Worm (Caenorhabditis elegans) whole organism, L1 larva: ENCODE results near the gene sqst-3.

ENCODE experiments used
- alr-1 ChIP-seq: fragments of 200-800 bp; sonication (Bioruptor generic); optimal IDR thresholded peaks from 2 replicates; lab custom pipeline; 2018; ENCODE audit warnings: borderline replicate concordance, mild to moderate bottlenecking, missing genetic modification characterization, missing compliant biosample characterization
- aly-2 ChIP-seq: fragments of 150-350 bp; optimal IDR thresholded peaks from 2 replicates; lab custom pipeline; 2014; ENCODE audit warnings: missing biosample characterization, missing genetic modification characterization
- hpl-2 ChIP-seq: fragments of 150-350 bp; optimal IDR thresholded peaks from 2 replicates; lab custom pipeline; 2014; ENCODE audit warnings: missing biosample characterization, missing genetic modification reagents, missing genetic modification characterization
- lsy-2 ChIP-seq, 2 experiments: fragments of 150-350 bp; optimal IDR thresholded peaks; 2 replicates each; lab custom pipeline; 2014; ENCODE audit warnings: missing biosample characterization in 2 of 2, missing genetic modification characterization in 2 of 2
- nhr-76 ChIP-seq: sonication (generic microtip); optimal IDR thresholded peaks from 2 replicates; lab custom pipeline; 2017; ENCODE audit warnings: missing biosample characterization, missing genetic modification characterization
- sptf-1 ChIP-seq: fragments of 150-350 bp; optimal IDR thresholded peaks from 2 replicates; lab custom pipeline; 2014; ENCODE audit warnings: missing biosample characterization, missing genetic modification characterization
- swsn-7 ChIP-seq: sonication (generic microtip); optimal IDR thresholded peaks from 2 replicates; lab custom pipeline; 2016; ENCODE audit warnings: missing genetic modification characterization, missing compliant biosample characterization
- ztf-11 ChIP-seq, 2 experiments: sonication (generic microtip); optimal IDR thresholded peaks; 2 replicates each; lab custom pipeline; 2016 to 2017; ENCODE audit warnings: missing genetic modification characterization in 2 of 2, missing biosample characterization in 1 of 2, missing compliant biosample characterization in 1 of 2

DNA sequence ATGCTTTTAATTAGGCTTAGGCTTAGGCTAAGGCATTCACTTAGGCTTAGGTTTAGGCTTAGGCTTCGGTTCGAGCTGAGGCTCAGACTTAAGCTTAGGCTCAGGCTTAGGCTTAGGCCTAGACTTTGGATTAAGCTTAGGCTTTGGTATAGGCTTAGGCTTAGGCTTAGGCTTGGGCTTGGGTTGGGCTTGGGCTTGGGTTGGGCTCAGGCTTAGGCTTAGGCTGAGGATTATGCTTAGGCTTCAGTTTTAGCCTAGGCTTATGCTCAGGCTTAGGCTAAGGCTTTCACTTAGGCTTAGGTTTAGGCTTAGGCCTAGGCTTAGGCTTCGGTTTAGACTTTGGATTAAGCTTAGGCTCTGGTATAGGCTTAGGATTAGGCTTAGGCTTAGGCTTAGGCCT is 585 bp downstream of the sqst-3 start:
- TF ChIP-seq aly-2 (tag; lab: Kevin White, UChicago) (no peak), nhr-76 (no peak), swsn-7 (no peak), ztf-11 (tag; optimal IDR thresholded peaks at IDR 0.05; lab: Kevin White, UChicago) (no peak), hpl-2 (GFP tag; lab: Kevin White, UChicago) (no peak), sptf-1 (tag; lab: Kevin White, UChicago) (no peak), lsy-2 (tag; optimal IDR thresholded peaks at IDR 0.05; lab: Kevin White, UChicago) (no peak), alr-1 (tag; lab: Kevin White, UChicago) (no peak)
